Worm (Caenorhabditis elegans): ENCODE results near the gene ZK616.61.
A peak's percentile ranks its signal among the peaks of the same experiment; 100 is the strongest.

The ZK616.61 gene

ce11 chrIV:5393566-5393965 is 11.9 kb upstream of the ZK616.61 start:
- no peak for TF ChIP-seq bed-2 (GFP tag; IDR thresholded peaks at IDR 0.05)
- peak; percentile 4 for TF ChIP-seq snpc-1.3 (tag; optimal IDR thresholded peaks at IDR 0.05; ENCODE audit: insufficient read depth)
- 0 out of 2 replicates have a peak, but pooled peaks have one; percentile 46 for TF ChIP-seq attf-6 (GFP tag; IDR thresholded peaks at IDR 0.05)
- no peak for TF ChIP-seq snpc-4 (GFP tag; optimal IDR thresholded peaks at IDR 0.05)
- TF ChIP-seq snpc-4 (tag; optimal IDR thresholded peaks at IDR 0.05): peak in 1 of 4 experiments; percentile 45
- TF ChIP-seq hmg-1.2 (GFP tag; IDR thresholded peaks at IDR 0.05): 0 out of 2 replicates have a peak, but pooled peaks have one; percentile 16
- peak; percentile 1 for TF ChIP-seq tlf-1 (GFP tag; optimal IDR thresholded peaks at IDR 0.05)
- no peak for TF ChIP-seq lin-35 (GFP tag; optimal IDR thresholded peaks at IDR 0.05)
- TF ChIP-seq madf-8 (GFP tag; conservative IDR thresholded peaks at IDR 0.05): no peak
- TF ChIP-seq nhr-80 (tag; optimal IDR thresholded peaks at IDR 0.05): peak; percentile 43
- no peak for TF ChIP-seq rpc-1 (optimal IDR thresholded peaks at IDR 0.05)
- no peak for TF ChIP-seq rpc-1 (tag; optimal IDR thresholded peaks at IDR 0.05)
- TF ChIP-seq nhr-27 (tag; optimal IDR thresholded peaks at IDR 0.05): no peak
- no peak for TF ChIP-seq efl-1 (GFP tag; optimal IDR thresholded peaks at IDR 0.05)
- TF ChIP-seq B0019.2 (GFP tag; conservative IDR thresholded peaks at IDR 0.05): no peak
- TF ChIP-seq ZK185.1 (tag; optimal IDR thresholded peaks at IDR 0.05; ENCODE audit: poor library complexity, severe bottlenecking): no peak
- no peak for TF ChIP-seq lsy-27 (tag; optimal IDR thresholded peaks at IDR 0.05; ENCODE audit: borderline replicate concordance, insufficient read depth)
- TF ChIP-seq B0336.3 (GFP tag; IDR thresholded peaks at IDR 0.05): 0 out of 2 replicates have a peak, but pooled peaks have one; percentile 10
- TF ChIP-seq chd-7 (tag; optimal IDR thresholded peaks at IDR 0.05): no peak

- TF ChIP-seq hmg-1.2 (GFP tag; IDR thresholded peaks at IDR 0.05) (peak; percentile 40; the same call in 1 of the 2 replicates), B0336.3 (GFP tag; IDR thresholded peaks at IDR 0.05) (peak; percentile 61), F23B12.7 (tag; optimal IDR thresholded peaks at IDR 0.05; ENCODE audit: insufficient read depth) (peak; percentile 34), sea-2 (GFP tag; IDR thresholded peaks at IDR 0.05) (no peak), nhr-120 (GFP tag; IDR thresholded peaks at IDR 0.05) (no peak), sdz-38 (tag; optimal IDR thresholded peaks at IDR 0.05) (no peak), gei-17 (GFP tag; optimal IDR thresholded peaks at IDR 0.05) (peak; percentile 16), akir-1 (GFP tag; optimal IDR thresholded peaks at IDR 0.05) (no peak), rpc-1 (optimal IDR thresholded peaks at IDR 0.05) (no peak), rpc-1 (tag; optimal IDR thresholded peaks at IDR 0.05) (no peak), ZK185.1 (tag; optimal IDR thresholded peaks at IDR 0.05; ENCODE audit: poor library complexity, severe bottlenecking) (peak; percentile 44), let-607 (tag; optimal IDR thresholded peaks at IDR 0.05) (peak in 1 of 2 experiments; percentile 8), dox-1 (GFP tag; IDR thresholded peaks at IDR 0.05) (peak; percentile 83), attf-5 (GFP tag; optimal IDR thresholded peaks at IDR 0.05) (peak; percentile 73), xnd-1 (tag; optimal IDR thresholded peaks at IDR 0.05) (peak; percentile 21), K12H6.12 (tag; optimal IDR thresholded peaks at IDR 0.05) (no peak), ekl-4 (GFP tag; IDR thresholded peaks at IDR 0.05) (peak; percentile 83), madf-6 (GFP tag; IDR thresholded peaks at IDR 0.05) (peak; percentile 70; the same call in 1 of the 2 replicates), D2030.7 (GFP tag; IDR thresholded peaks at IDR 0.05) (peak; percentile 46; the same call in 1 of the 2 replicates), lin-35 (GFP tag; optimal IDR thresholded peaks at IDR 0.05) (peak in 2 of 3 experiments; percentile 33 to 79), egl-18 (GFP tag; IDR thresholded peaks at IDR 0.05) (no peak), hsf-1 (GFP tag; IDR thresholded peaks at IDR 0.05) (no peak), hrde-1 (tag; optimal IDR thresholded peaks at IDR 0.05; ENCODE audit: borderline replicate concordance) (no peak), somi-1 (GFP tag; optimal IDR thresholded peaks at IDR 0.05) (no peak), lin-40 (tag; optimal IDR thresholded peaks at IDR 0.05) (peak; percentile 81), rec-8 (tag; optimal IDR thresholded peaks at IDR 0.05) (no peak), rcor-1 (GFP tag; IDR thresholded peaks at IDR 0.05) (0 out of 2 replicates have a peak, but pooled peaks have one; percentile 30), F33H1.4 (GFP tag; IDR thresholded peaks at IDR 0.05) (peak; percentile 65), pha-4 (tag; optimal IDR thresholded peaks at IDR 0.05) (peak; percentile 0), unc-130 (GFP tag; optimal IDR thresholded peaks at IDR 0.05) (peak; percentile 14), tbp1 (GFP tag; optimal IDR thresholded peaks at IDR 0.05) (peak; percentile 50), lin-54 (GFP tag; optimal IDR thresholded peaks at IDR 0.05) (peak; percentile 81)
Observed at ce11 chrIV:5394687-5395086, 10.8 kb upstream of the ZK616.61 start, which contains the start of the genes perm-3 and swsn-6. Gene perm-3 (minus strand): TSS chrIV:5394804. Gene swsn-6 (plus strand): TSS chrIV:5395033.
